Worm (Caenorhabditis elegans) whole organism, L4 larva: ENCODE measurements around the gene ttr-27.
A peak's percentile ranks its signal among the peaks of the same experiment; 100 is the strongest.

Experiments
- Y48G9A.11 ChIP-seq: fragments of 200-800 bp; sonication (Bioruptor generic); IDR thresholded peaks from 2 replicates; pipeline ENCODE4 v1.3.6; 2022; ENCODE audit warnings: missing genetic modification reagents, missing genetic modification characterization, missing compliant biosample characterization
- ZK546.5 ChIP-seq, 2 experiments: sonication (generic microtip); optimal IDR thresholded peaks; 2 replicates each; lab custom pipeline; 2017; ENCODE audit warnings: missing biosample characterization in 2 of 2, missing genetic modification characterization in 2 of 2
- ceh-44 ChIP-seq: fragments of 200-800 bp; sonication (Bioruptor generic); IDR thresholded peaks from 2 replicates; pipeline ENCODE4 v1.3.6; 2022; ENCODE audit warnings: missing genetic modification reagents, missing genetic modification characterization, missing compliant biosample characterization
- ceh-82 ChIP-seq: sonication (generic microtip); optimal IDR thresholded peaks from 2 replicates; lab custom pipeline; 2017; ENCODE audit warnings: missing biosample characterization, missing genetic modification characterization
- ces-1 ChIP-seq: fragments of 150-350 bp; sonication (generic microtip); optimal IDR thresholded peaks from 4 replicates; lab custom pipeline; 2014; ENCODE audit warnings: missing biosample characterization, missing genetic modification reagents, missing genetic modification characterization
- cey-2 ChIP-seq: sonication (generic microtip); optimal IDR thresholded peaks from 3 replicates; lab custom pipeline; 2017; ENCODE audit warnings: missing genetic modification characterization, mild to moderate bottlenecking, missing compliant biosample characterization, antibody characterized with exemption, borderline replicate concordance; ENCODE audit not compliant: insufficient read depth
- lsy-2 ChIP-seq, 2 experiments: fragments of 150-350 bp in 1 of 2; sonication (generic microtip) in 1 of 2; optimal IDR thresholded peaks; 2 replicates each; lab custom pipeline; 2014 to 2017; ENCODE audit warnings: missing biosample characterization in 2 of 2, missing genetic modification characterization in 2 of 2
- nhr-102 ChIP-seq: sonication (generic microtip); optimal IDR thresholded peaks from 2 replicates; lab custom pipeline; 2016; ENCODE audit warnings: mild to moderate bottlenecking, missing genetic modification characterization, moderate library complexity, missing compliant biosample characterization
- pha-4 ChIP-seq, 2 experiments: fragments of 150-350 bp in 1 of 2; fragments of 200-800 bp in 1 of 2; sonication (Bioruptor generic) in 1 of 2; IDR thresholded peaks in 1 of 2; optimal IDR thresholded peaks in 1 of 2; 2 replicates each; pipeline versions ENCODE4 v1.3.6 to Lab custom; 2014 to 2022; ENCODE audit warnings: missing genetic modification characterization in 2 of 2, missing genetic modification reagents in 2 of 2, missing biosample characterization in 1 of 2, missing compliant biosample characterization in 1 of 2
- pqm-1 ChIP-seq: sonication (generic microtip); optimal IDR thresholded peaks from 2 replicates; lab custom pipeline; 2017; ENCODE audit warnings: missing biosample characterization, missing genetic modification characterization
- tra-1 ChIP-seq: fragments of 200-800 bp; sonication (Bioruptor generic); IDR thresholded peaks from 2 replicates; pipeline ENCODE4 v1.3.6; 2022; ENCODE audit warnings: missing genetic modification reagents, missing genetic modification characterization, missing compliant biosample characterization
- unc-39 ChIP-seq: sonication (generic microtip); optimal IDR thresholded peaks from 2 replicates; lab custom pipeline; 2017; ENCODE audit warnings: missing biosample characterization, missing genetic modification characterization
- unc-62 ChIP-seq, 3 experiments: fragments of 150-350 bp in 1 of 3; sonication (generic microtip); optimal IDR thresholded peaks in 2 of 3; peaks in 1 of 3; 1 replicate in 1 of 3; 2 replicates in 2 of 3; lab custom pipeline; 2014 to 2017; ENCODE audit warnings: missing biosample characterization in 3 of 3, missing genetic modification characterization in 3 of 3, missing genetic modification reagents in 3 of 3, missing genotype in 1 of 3

DNA sequence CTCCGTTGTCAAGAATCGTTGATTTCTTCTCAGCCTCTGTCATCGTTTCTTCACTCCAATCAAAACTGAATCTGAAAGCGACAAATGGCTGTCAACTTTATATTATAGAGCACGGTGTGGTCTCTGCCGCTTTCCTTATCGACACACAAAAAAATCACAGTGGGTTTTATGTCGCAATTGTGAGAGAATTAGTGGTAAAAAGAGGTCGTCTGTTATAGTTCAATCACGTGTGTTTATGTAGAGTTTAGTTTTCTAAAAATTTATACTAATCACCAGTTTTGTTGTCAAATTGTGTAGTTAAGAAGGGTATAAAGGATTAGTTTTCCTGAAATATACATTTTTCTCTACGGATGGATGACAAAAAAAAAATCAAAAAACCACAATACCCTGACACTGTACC, 31.1 kb upstream of the ttr-27 start, which contains the start of gene T16G1.7:
- TF ChIP-seq pha-4 (GFP tag; IDR thresholded peaks at IDR 0.05; lab: Robert Waterston, UW) = no peak
- no peak for TF ChIP-seq pha-4 (tag; optimal IDR thresholded peaks at IDR 0.05; lab: Kevin White, UChicago)
- TF ChIP-seq nhr-102 = peak; percentile 66
- TF ChIP-seq lsy-2 (tag; optimal IDR thresholded peaks at IDR 0.05; lab: Kevin White, UChicago) = no peak
- no peak for TF ChIP-seq ceh-44 (GFP tag; lab: Robert Waterston, UW)
- no peak for TF ChIP-seq ZK546.5 (tag; optimal IDR thresholded peaks at IDR 0.05; lab: Kevin White, UChicago)
- TF ChIP-seq unc-62 (GFP tag; optimal IDR thresholded peaks at IDR 0.05 in 1 of 2; lab: Kevin White, UChicago) = peak in 1 of 2 experiments; percentile 26
- no peak for TF ChIP-seq unc-62 (tag; optimal IDR thresholded peaks at IDR 0.05; lab: Kevin White, UChicago)
- TF ChIP-seq tra-1 (GFP tag; lab: Robert Waterston, UW) = 0 out of 2 replicates have a peak, but pooled peaks have one; percentile 42
- TF ChIP-seq ces-1 (GFP tag; lab: Kevin White, UChicago) = no peak
- TF ChIP-seq cey-2 (tag; lab: Kevin White, UChicago) = no peak
- no peak for TF ChIP-seq unc-39 (tag; lab: Kevin White, UChicago)
- TF ChIP-seq ceh-82 (tag; lab: Kevin White, UChicago) = no peak
- TF ChIP-seq Y48G9A.11 (GFP tag; lab: Robert Waterston, UW) = no peak
- TF ChIP-seq pqm-1 (tag; lab: Kevin White, UChicago) = peak; percentile 98
